Worm (Caenorhabditis elegans): ENCODE measurements around the gene tmem-218.

Gene tmem-218

ce11 chrX:17640790-17641189 is 8.7 kb upstream of the tmem-218 start, which contains the start of gene H18N23.2 (continued):
- TF ChIP-seq pag-3 (tag; optimal IDR thresholded peaks at IDR 0.05; ENCODE audit: borderline replicate concordance, insufficient read depth) (no peak), lin-35 (GFP tag; optimal IDR thresholded peaks at IDR 0.05) (peak; percentile 4 to 55), zag-1 (tag; optimal IDR thresholded peaks at IDR 0.05) (no peak), ztf-11 (tag; optimal IDR thresholded peaks at IDR 0.05) (no peak), swsn-7 (tag; optimal IDR thresholded peaks at IDR 0.05) (no peak), hlh-4 (tag; optimal IDR thresholded peaks at IDR 0.05) (no peak), mdl-1 (tag; optimal IDR thresholded peaks at IDR 0.05) (peak in 1 of 2 experiments; percentile 93), nhr-84 (tag; optimal IDR thresholded peaks at IDR 0.05) (no peak), rnt-1 (tag; optimal IDR thresholded peaks at IDR 0.05) (peak; percentile 51), sox-4 (tag; optimal IDR thresholded peaks at IDR 0.05) (no peak), fkh-10 (GFP tag; optimal IDR thresholded peaks at IDR 0.05) (no peak), efl-1 (optimal IDR thresholded peaks at IDR 0.05) (peak in 1 of 2 experiments; percentile 2), efl-1 (GFP tag; optimal IDR thresholded peaks at IDR 0.05 in 1 of 2) (peak in 1 of 2 experiments; percentile 38), ceh-8 (GFP tag; optimal IDR thresholded peaks at IDR 0.05) (no peak), nhr-76 (tag; optimal IDR thresholded peaks at IDR 0.05) (no peak), ceh-90 (tag; optimal IDR thresholded peaks at IDR 0.05) (no peak), nhr-237 (tag; optimal IDR thresholded peaks at IDR 0.05) (no peak), zip-4 (GFP tag; optimal IDR thresholded peaks at IDR 0.05) (no peak), xbp-1 (tag; optimal IDR thresholded peaks at IDR 0.05) (peak; percentile 9), hpl-2 (GFP tag; optimal IDR thresholded peaks at IDR 0.05) (no peak), fkh-8 (tag; optimal IDR thresholded peaks at IDR 0.05) (no peak), nhr-28 (tag; optimal IDR thresholded peaks at IDR 0.05) (no peak), mep-1 (tag; optimal IDR thresholded peaks at IDR 0.05) (peak; percentile 11), nhr-90 (tag; optimal IDR thresholded peaks at IDR 0.05; ENCODE audit: poor library complexity) (peak; percentile 71), pax-3 (tag; optimal IDR thresholded peaks at IDR 0.05) (no peak), irx-1 (tag; optimal IDR thresholded peaks at IDR 0.05) (peak; percentile 8), ztf-4 (tag; optimal IDR thresholded peaks at IDR 0.05) (peak; percentile 14), vab-15 (tag; optimal IDR thresholded peaks at IDR 0.05) (peak; percentile 9), lsy-2 (tag; optimal IDR thresholded peaks at IDR 0.05) (peak; percentile 16 to 39), mef-2 (tag; optimal IDR thresholded peaks at IDR 0.05) (peak; percentile 48), nhr-12 (tag; optimal IDR thresholded peaks at IDR 0.05) (no peak), nhr-85 (tag) (peak; percentile 91), nhr-77 (tag; optimal IDR thresholded peaks at IDR 0.05) (no peak), lin-14 (GFP tag; optimal IDR thresholded peaks at IDR 0.05) (peak; percentile 92), aha-1 (tag; optimal IDR thresholded peaks at IDR 0.05) (no peak), aly-2 (tag; optimal IDR thresholded peaks at IDR 0.05) (no peak), tlp-1 (tag; optimal IDR thresholded peaks at IDR 0.05) (no peak), C16A3.4 (tag; optimal IDR thresholded peaks at IDR 0.05) (peak; percentile 47), skn-1 (tag; optimal IDR thresholded peaks at IDR 0.05) (no peak), ceh-63 (GFP tag; optimal IDR thresholded peaks at IDR 0.05) (no peak), snpc-4 (tag; optimal IDR thresholded peaks at IDR 0.05) (no peak), fos-1 (tag; optimal IDR thresholded peaks at IDR 0.05) (no peak), jun-1 (tag; optimal IDR thresholded peaks at IDR 0.05) (no peak), unc-30 (tag; optimal IDR thresholded peaks at IDR 0.05) (no peak), lir-3 (tag; optimal IDR thresholded peaks at IDR 0.05; ENCODE audit: poor library complexity) (no peak), unc-62 (GFP tag; optimal IDR thresholded peaks at IDR 0.05) (no peak), egl-13 (tag; optimal IDR thresholded peaks at IDR 0.05) (no peak), mab-9 (GFP tag; IDR thresholded peaks at IDR 0.05) (no peak), C34B4.2 (tag; optimal IDR thresholded peaks at IDR 0.05) (no peak), nhr-11 (tag; optimal IDR thresholded peaks at IDR 0.05) (peak; percentile 21), elt-2 (tag; optimal IDR thresholded peaks at IDR 0.05) (no peak), lin-39 (tag; optimal IDR thresholded peaks at IDR 0.05) (no peak), elt-3 (tag; optimal IDR thresholded peaks at IDR 0.05) (peak; percentile 13 to 90 (median 55)), tbx-2 (tag; optimal IDR thresholded peaks at IDR 0.05) (peak; percentile 52), unc-130 (tag; optimal IDR thresholded peaks at IDR 0.05) (peak; percentile 92)

All from whole organism, L1 larva.